Fruit fly (Drosophila melanogaster) whole organism, embryonic: ENCODE data around the gene CG1840.

Experiments used
- Atf3 ChIP-seq: fragments of 200-800 bp; sonication (Bioruptor generic); optimal IDR thresholded peaks from 3 replicates; lab custom pipeline; 2016; ENCODE audit warnings: missing biosample characterization, missing genetic modification characterization
- Bdp1 ChIP-seq: fragments of 200-800 bp; sonication (Bioruptor generic); optimal IDR thresholded peaks from 3 replicates; lab custom pipeline; 2016; ENCODE audit warnings: missing biosample characterization, missing genetic modification characterization
- CG10274 ChIP-seq: fragments of 200-800 bp; sonication (Bioruptor generic); optimal IDR thresholded peaks from 3 replicates; lab custom pipeline; 2017; ENCODE audit warnings: missing biosample characterization, mild to moderate bottlenecking, missing genetic modification characterization
- CG11398 ChIP-seq: fragments of 200-800 bp; sonication (Bioruptor generic); optimal IDR thresholded peaks from 2 replicates; lab custom pipeline; 2016; ENCODE audit warnings: missing biosample characterization, missing genetic modification characterization
- CG11560 ChIP-seq: fragments of 200-800 bp; sonication (Bioruptor generic); IDR thresholded peaks from 3 replicates; pipeline ENCODE4 v1.3.6; 2022; ENCODE audit warnings: missing biosample characterization, missing genetic modification characterization
- CG12219 ChIP-seq: fragments of 200-800 bp; sonication (Bioruptor generic); optimal IDR thresholded peaks from 3 replicates; lab custom pipeline; 2018; ENCODE audit warnings: missing biosample characterization, mild to moderate bottlenecking, missing genetic modification characterization
- CG12744 ChIP-seq: fragments of 200-800 bp; sonication (Bioruptor generic); optimal IDR thresholded peaks from 2 replicates; lab custom pipeline; 2016; ENCODE audit warnings: missing biosample characterization, missing genetic modification characterization
- CG12942 ChIP-seq: fragments of 200-800 bp; sonication (Bioruptor generic); optimal IDR thresholded peaks from 3 replicates; lab custom pipeline; 2016; ENCODE audit warnings: missing biosample characterization, missing genetic modification characterization
- CG13894 ChIP-seq: fragments of 200-800 bp; sonication (Bioruptor generic); optimal IDR thresholded peaks from 3 replicates; lab custom pipeline; 2018; ENCODE audit warnings: missing biosample characterization, mild to moderate bottlenecking, missing genetic modification characterization, moderate library complexity
- CG14441 ChIP-seq: fragments of 200-800 bp; sonication (Bioruptor generic); IDR thresholded peaks from 2 replicates; pipeline ENCODE4 v1.3.6; 2022; ENCODE audit warnings: missing biosample characterization, missing genetic modification characterization
- CG17361 ChIP-seq: fragments of 200-800 bp; sonication (Bioruptor generic); IDR thresholded peaks from 3 replicates; pipeline ENCODE4 v1.3.6; 2022; ENCODE audit warnings: missing biosample characterization, missing genetic modification characterization
- CG18011 ChIP-seq: fragments of 200-800 bp; sonication (Bioruptor generic); optimal IDR thresholded peaks from 2 replicates; lab custom pipeline; 2017; ENCODE audit warnings: missing biosample characterization, missing genetic modification characterization, mild to moderate bottlenecking, moderate library complexity, missing genotype
- CG2202 ChIP-seq: fragments of 200-800 bp; sonication (Bioruptor generic); optimal IDR thresholded peaks from 2 replicates; lab custom pipeline; 2018; ENCODE audit warnings: missing biosample characterization, mild to moderate bottlenecking, missing genetic modification characterization
- CG2712 ChIP-seq: fragments of 200-800 bp; optimal IDR thresholded peaks from 3 replicates; lab custom pipeline; 2019; ENCODE audit warnings: missing biosample characterization, mild to moderate bottlenecking, missing genetic modification characterization, moderate library complexity
- CG3065 ChIP-seq: fragments of 200-800 bp; sonication (Bioruptor generic); optimal IDR thresholded peaks from 2 replicates; lab custom pipeline; 2016; ENCODE audit warnings: missing biosample characterization, missing genetic modification characterization
- CG32532 ChIP-seq: fragments of 200-800 bp; sonication (Bioruptor generic); IDR thresholded peaks from 2 replicates; pipeline ENCODE4 v1.3.6; 2022; ENCODE audit warnings: missing biosample characterization, missing genetic modification characterization
- CG32767 ChIP-seq: fragments of 200-800 bp; sonication (Bioruptor generic); IDR thresholded peaks from 2 replicates; pipeline ENCODE4 v1.3.6; 2022; ENCODE audit warnings: missing biosample characterization, missing genetic modification characterization
- CG3407 ChIP-seq: fragments of 200-800 bp; sonication (Bioruptor generic); optimal IDR thresholded peaks from 2 replicates; lab custom pipeline; 2018; ENCODE audit warnings: missing biosample characterization, mild to moderate bottlenecking, missing genetic modification characterization
- CG4424 ChIP-seq: fragments of 200-800 bp; sonication (Bioruptor generic); optimal IDR thresholded peaks from 3 replicates; lab custom pipeline; 2016; ENCODE audit warnings: missing biosample characterization, missing genetic modification characterization
- CG4707 ChIP-seq: fragments of 200-800 bp; sonication (Bioruptor generic); optimal IDR thresholded peaks from 2 replicates; lab custom pipeline; 2018; ENCODE audit warnings: missing biosample characterization, mild to moderate bottlenecking, missing genetic modification characterization, moderate library complexity
- CG7839 ChIP-seq: fragments of 200-800 bp; sonication (Bioruptor generic); optimal IDR thresholded peaks from 3 replicates; lab custom pipeline; 2018; ENCODE audit warnings: missing biosample characterization, mild to moderate bottlenecking, missing genetic modification characterization, moderate library complexity
- Dfd ChIP-seq, 2 experiments: fragments of >200 bp; optimal IDR thresholded peaks; 2 replicates each; lab custom pipeline; 2017; ENCODE audit warnings: missing biosample characterization in 2 of 2, missing genetic modification characterization in 2 of 2
- Dref ChIP-seq: fragments of 200-800 bp; sonication (Bioruptor generic); IDR thresholded peaks from 2 replicates; pipeline ENCODE4 v1.3.6; 2022; ENCODE audit warnings: missing biosample characterization, missing genetic modification characterization
- HLH3B ChIP-seq: fragments of 200-800 bp; sonication (Bioruptor generic); IDR thresholded peaks from 2 replicates; pipeline ENCODE4 v1.3.6; 2022; ENCODE audit warnings: missing biosample characterization, missing genetic modification characterization
- Lhr ChIP-seq: fragments of 200-800 bp; sonication (Bioruptor generic); optimal IDR thresholded peaks from 3 replicates; lab custom pipeline; 2017; ENCODE audit warnings: mild to moderate bottlenecking, missing biosample characterization, missing genetic modification reagents, missing genetic modification characterization
- NFAT ChIP-seq: fragments of 200-800 bp; sonication (Bioruptor generic); IDR thresholded peaks from 2 replicates; pipeline ENCODE4 v1.3.6; 2022; ENCODE audit warnings: missing biosample characterization, missing genetic modification characterization
- Neu2 ChIP-seq: fragments of 200-800 bp; sonication (Bioruptor generic); optimal IDR thresholded peaks from 3 replicates; lab custom pipeline; 2016; ENCODE audit warnings: missing biosample characterization, missing genetic modification characterization, borderline replicate concordance
- Ravus ChIP-seq: fragments of 200-800 bp; sonication (Bioruptor generic); IDR thresholded peaks from 2 replicates; pipeline ENCODE4 v1.3.6; 2022; ENCODE audit warnings: missing biosample characterization, missing genetic modification characterization
- Stat92E ChIP-seq, 3 experiments: fragments of >200 bp in 2 of 3; fragments of 200-800 bp in 1 of 3; sonication (Bioruptor generic) in 1 of 3; optimal IDR thresholded peaks; 2 replicates each; lab custom pipeline; 2017 to 2019; ENCODE audit warnings: missing biosample characterization in 3 of 3, missing genetic modification characterization in 3 of 3, mild to moderate bottlenecking in 1 of 3, moderate library complexity in 1 of 3
- ac ChIP-seq: fragments of 200-800 bp; sonication (Bioruptor generic); optimal IDR thresholded peaks from 3 replicates; lab custom pipeline; 2017; ENCODE audit warnings: missing biosample characterization, mild to moderate bottlenecking, missing genetic modification characterization
- aop ChIP-seq: fragments of 200-800 bp; sonication (Bioruptor generic); IDR thresholded peaks from 2 replicates; pipeline ENCODE4 v1.3.6; 2022; ENCODE audit warnings: missing biosample characterization, missing genetic modification characterization
- bowl ChIP-seq: fragments of 200-800 bp; sonication (Bioruptor generic); IDR thresholded peaks from 2 replicates; pipeline ENCODE4 v1.3.6; 2022; ENCODE audit warnings: missing biosample characterization, missing genetic modification characterization
- caup ChIP-seq: fragments of 200-800 bp; sonication (Bioruptor generic); optimal IDR thresholded peaks from 3 replicates; lab custom pipeline; 2017; ENCODE audit warnings: missing biosample characterization, mild to moderate bottlenecking, missing genetic modification characterization, moderate library complexity; ENCODE audit not compliant: severe bottlenecking
- corto ChIP-seq: fragments of 200-800 bp; sonication (Bioruptor generic); optimal IDR thresholded peaks from 2 replicates; lab custom pipeline; 2016; ENCODE audit warnings: missing biosample characterization, mild to moderate bottlenecking, missing genetic modification characterization, moderate library complexity
- danr ChIP-seq: fragments of 200-800 bp; sonication (Bioruptor generic); IDR thresholded peaks from 2 replicates; pipeline ENCODE4 v1.3.6; 2022; ENCODE audit warnings: missing biosample characterization, missing genetic modification characterization
- dimm ChIP-seq: fragments of 200-800 bp; sonication (Bioruptor generic); IDR thresholded peaks from 2 replicates; pipeline ENCODE4 v1.3.6; 2022; ENCODE audit warnings: missing biosample characterization, missing genetic modification characterization
- fd96Cb ChIP-seq: fragments of 200-800 bp; sonication (Bioruptor generic); optimal IDR thresholded peaks from 2 replicates; lab custom pipeline; 2018; ENCODE audit warnings: missing biosample characterization, mild to moderate bottlenecking, missing genetic modification characterization, moderate library complexity
- gce ChIP-seq: fragments of 200-800 bp; sonication (Bioruptor generic); IDR thresholded peaks from 3 replicates; pipeline ENCODE4 v1.3.6; 2022; ENCODE audit warnings: missing biosample characterization, missing genetic modification characterization
- ham ChIP-seq: fragments of 200-800 bp; sonication (Bioruptor generic); IDR thresholded peaks from 2 replicates; pipeline ENCODE4 v1.3.6; 2022; ENCODE audit warnings: missing biosample characterization, missing genetic modification characterization
- ind ChIP-seq: fragments of 200-800 bp; sonication (Bioruptor generic); optimal IDR thresholded peaks from 3 replicates; lab custom pipeline; 2016; ENCODE audit warnings: missing biosample characterization, missing genetic modification characterization
- jigr1 ChIP-seq: fragments of 200-800 bp; sonication (Bioruptor generic); IDR thresholded peaks from 3 replicates; pipeline ENCODE4 v1.3.6; 2022; ENCODE audit warnings: missing biosample characterization, missing genetic modification characterization
- klu ChIP-seq: fragments of 200-800 bp; sonication (Bioruptor generic); IDR thresholded peaks from 2 replicates; pipeline ENCODE4 v1.3.6; 2022; ENCODE audit warnings: missing biosample characterization, missing genetic modification characterization
- nom ChIP-seq: fragments of 200-800 bp; sonication (Bioruptor generic); optimal IDR thresholded peaks from 2 replicates; lab custom pipeline; 2017; ENCODE audit warnings: missing biosample characterization, missing genetic modification characterization, mild to moderate bottlenecking, moderate library complexity, missing genetic modification reagents
- otp ChIP-seq: fragments of 200-800 bp; sonication (Bioruptor generic); IDR thresholded peaks from 3 replicates; pipeline ENCODE4, ENCODE4 v1.3.6; 2022; ENCODE audit warnings: missing biosample characterization, missing genetic modification characterization
- pb ChIP-seq: fragments of 200-800 bp; sonication (Bioruptor generic); optimal IDR thresholded peaks from 3 replicates; lab custom pipeline; 2016; ENCODE audit warnings: missing biosample characterization, missing genetic modification characterization
- psq ChIP-seq: fragments of 200-800 bp; sonication (Bioruptor generic); optimal IDR thresholded peaks from 2 replicates; lab custom pipeline; 2017; ENCODE audit warnings: missing biosample characterization, missing genetic modification characterization
- ro ChIP-seq: fragments of 200-800 bp; sonication (Bioruptor generic); IDR thresholded peaks from 2 replicates; pipeline ENCODE4 v1.3.6; 2022; ENCODE audit warnings: missing biosample characterization, missing genetic modification characterization
- sens ChIP-seq: fragments of 200-800 bp; sonication (Bioruptor generic); peaks from one replicate; lab custom pipeline; 2016; ENCODE audit warnings: missing biosample characterization, missing genetic modification characterization
- stwl ChIP-seq: fragments of 200-800 bp; sonication (Bioruptor generic); optimal IDR thresholded peaks from 3 replicates; lab custom pipeline; 2018; ENCODE audit warnings: missing biosample characterization, mild to moderate bottlenecking, missing genetic modification characterization, moderate library complexity
- tio ChIP-seq: fragments of 200-800 bp; sonication (Bioruptor generic); optimal IDR thresholded peaks from 2 replicates; lab custom pipeline; 2017; ENCODE audit warnings: missing biosample characterization, missing genetic modification characterization, inconsistent platforms
- tna ChIP-seq: fragments of 200-800 bp; sonication (Bioruptor generic); IDR thresholded peaks from 2 replicates; pipeline ENCODE4 v1.3.6; 2022; ENCODE audit warnings: missing biosample characterization, missing genetic modification characterization; ENCODE audit not compliant: partially characterized antibody
- zfh2 ChIP-seq: fragments of 200-800 bp; sonication (Bioruptor generic); optimal IDR thresholded peaks from 2 replicates; lab custom pipeline; 2016; ENCODE audit warnings: missing biosample characterization, missing genetic modification characterization

CG1840 gene

dm6 chrX:11885356-11885755 lies 2.8 kb upstream of the CG1840 start (continued):
- TF ChIP-seq pb (GFP tag; lab: Kevin White, UChicago) (no peak), CG12942 (no peak), danr (GFP tag; lab: Robert Waterston, UW) (no peak), CG4707 (no peak), fd96Cb (peak; percentile 18), otp (GFP tag; lab: Robert Waterston, UW) (no peak), ro (GFP tag; lab: Robert Waterston, UW) (no peak), dimm (no peak), zfh2 (GFP tag; lab: Kevin White, UChicago) (peak; percentile 17), stwl (tag; lab: Kevin White, UChicago) (no peak), jigr1 (GFP tag; lab: Robert Waterston, UW) (no peak), CG3065 (GFP tag; lab: Kevin White, UChicago) (no peak), ind (peak; percentile 29), HLH3B (GFP tag; lab: Robert Waterston, UW) (peak; percentile 10; the same call in 1 of the 2 replicates), klu (GFP tag; lab: Robert Waterston, UW) (no peak), CG3407 (GFP tag; lab: Kevin White, UChicago) (peak; percentile 0), CG10274 (GFP tag; lab: Kevin White, UChicago) (no peak), Ravus (GFP tag; lab: Robert Waterston, UW) (no peak), Dref (GFP tag; lab: Robert Waterston, UW) (no peak), Stat92E (GFP tag; optimal IDR thresholded peaks at IDR 0.05; lab: Kevin White, UChicago) (no peak), NFAT (GFP tag; lab: Robert Waterston, UW) (no peak), Bdp1 (GFP tag; lab: Kevin White, UChicago) (no peak), aop (no peak), tio (no peak), Neu2 (GFP tag; lab: Kevin White, UChicago) (no peak), ham (GFP tag; lab: Robert Waterston, UW) (no peak), nom (GFP tag; lab: Kevin White, UChicago) (no peak), CG11398 (GFP tag; lab: Kevin White, UChicago) (no peak), CG14441 (GFP tag; lab: Robert Waterston, UW) (no peak), bowl (GFP tag; lab: Robert Waterston, UW) (no peak), CG7839 (tag; lab: Kevin White, UChicago) (peak; percentile 20), CG18011 (peak; percentile 6), ac (GFP tag; lab: Kevin White, UChicago) (no peak), CG12219 (peak; percentile 19), CG32532 (GFP tag; lab: Robert Waterston, UW) (peak; percentile 49; the same call in 1 of the 2 replicates), CG11560 (no peak; the same call in 2 of the 3 replicates), CG17361 (GFP tag; lab: Robert Waterston, UW) (0 out of 3 replicates have a peak, but pooled peaks have one; percentile 14), CG2712 (tag; lab: Kevin White, UChicago) (peak; percentile 10), sens (GFP tag; lab: Kevin White, UChicago) (peak; percentile 66), CG13894 (tag; lab: Kevin White, UChicago) (peak; percentile 7), tna (GFP tag; lab: Robert Waterston, UW) (0 out of 2 replicates have a peak, but pooled peaks have one; percentile 25), Lhr (GFP tag; lab: Kevin White, UChicago) (no peak), Atf3 (GFP tag; lab: Kevin White, UChicago) (no peak), CG4424 (GFP tag; lab: Kevin White, UChicago) (no peak), caup (GFP tag; lab: Kevin White, UChicago) (peak; percentile 31), CG32767 (GFP tag; lab: Robert Waterston, UW) (no peak), gce (GFP tag; lab: Robert Waterston, UW) (no peak), psq (no peak), CG12744 (no peak), CG2202 (tag; lab: Kevin White, UChicago) (no peak), corto (GFP tag; lab: Kevin White, UChicago) (no peak), Dfd (GFP tag; optimal IDR thresholded peaks at IDR 0.05; lab: Kevin White, UChicago) (no peak)
